Fruit fly (Drosophila melanogaster) whole organism, embryonic: ENCODE results near the gene kis.

Source experiments
- CG10366 ChIP-seq: fragments of 200-800 bp; sonication (Bioruptor generic); IDR thresholded peaks from 2 replicates; pipeline ENCODE4 v1.3.6; 2022; ENCODE audit warnings: missing biosample characterization, missing genetic modification characterization
- CG10654 ChIP-seq: fragments of 200-800 bp; sonication (Bioruptor generic); optimal IDR thresholded peaks from 2 replicates; lab custom pipeline; 2016; ENCODE audit warnings: missing biosample characterization, missing genetic modification characterization
- CG11695 ChIP-seq: fragments of 200-800 bp; sonication (Bioruptor generic); IDR thresholded peaks from 3 replicates; pipeline ENCODE4 v1.3.6; 2022; ENCODE audit warnings: missing biosample characterization, missing genetic modification characterization
- CG12155 ChIP-seq: fragments of 200-800 bp; sonication (Bioruptor generic); optimal IDR thresholded peaks from 3 replicates; lab custom pipeline; 2016; ENCODE audit warnings: missing biosample characterization, missing genetic modification characterization
- CG15601 ChIP-seq: fragments of 200-800 bp; sonication (Bioruptor generic); optimal IDR thresholded peaks from 3 replicates; lab custom pipeline; 2019; ENCODE audit warnings: missing biosample characterization, mild to moderate bottlenecking, missing genetic modification characterization, moderate library complexity
- CG2199 ChIP-seq: fragments of 200-800 bp; sonication (Bioruptor generic); IDR thresholded peaks from 3 replicates; pipeline ENCODE4 v1.3.6; 2022; ENCODE audit warnings: missing biosample characterization, missing genetic modification characterization
- CG42726 ChIP-seq: fragments of 200-800 bp; sonication (Bioruptor generic); IDR thresholded peaks from 2 replicates; pipeline ENCODE4 v1.3.6; 2022; ENCODE audit warnings: missing biosample characterization, missing genetic modification characterization; ENCODE audit not compliant: partially characterized antibody
- CG4360 ChIP-seq: fragments of 200-800 bp; sonication (Bioruptor generic); IDR thresholded peaks from 2 replicates; pipeline ENCODE4 v1.3.6; 2022; ENCODE audit warnings: missing biosample characterization, missing genetic modification characterization
- CG6765 ChIP-seq: fragments of 200-800 bp; sonication (Bioruptor generic); optimal IDR thresholded peaks from 3 replicates; lab custom pipeline; 2017; ENCODE audit warnings: missing biosample characterization, mild to moderate bottlenecking, missing genetic modification characterization
- ERR ChIP-seq: fragments of 200-800 bp; sonication (Bioruptor generic); optimal IDR thresholded peaks from 2 replicates; lab custom pipeline; 2016; ENCODE audit warnings: missing biosample characterization, missing genetic modification characterization
- Eip74EF ChIP-seq, 2 experiments: fragments of 200-800 bp in 1 of 2; fragments of >200 bp in 1 of 2; sonication (Bioruptor generic) in 1 of 2; optimal IDR thresholded peaks; 2 replicates each; lab custom pipeline; 2017 to 2019; ENCODE audit warnings: missing biosample characterization in 2 of 2, missing genetic modification characterization in 2 of 2, mild to moderate bottlenecking in 1 of 2, moderate library complexity in 1 of 2
- Hsf ChIP-seq: fragments of 200-800 bp; sonication (Bioruptor generic); optimal IDR thresholded peaks from 3 replicates; lab custom pipeline; 2016; ENCODE audit warnings: missing biosample characterization, missing genetic modification characterization
- Xrp1 ChIP-seq: fragments of 200-800 bp; sonication (Bioruptor generic); IDR thresholded peaks from 2 replicates; pipeline ENCODE4 v1.3.6; 2022; ENCODE audit warnings: missing biosample characterization, missing genetic modification characterization
- abd-A ChIP-seq: fragments of 200-800 bp; sonication (Bioruptor generic); optimal IDR thresholded peaks from 3 replicates; lab custom pipeline; 2019; ENCODE audit warnings: missing biosample characterization, mild to moderate bottlenecking, missing genetic modification characterization, moderate library complexity
- ato ChIP-seq: fragments of 200-800 bp; sonication (Bioruptor generic); IDR thresholded peaks from 2 replicates; pipeline ENCODE4 v1.3.6; 2022; ENCODE audit warnings: missing biosample characterization, missing genetic modification characterization; ENCODE audit not compliant: partially characterized antibody
- crol ChIP-seq: fragments of 200-800 bp; sonication (Bioruptor generic); IDR thresholded peaks from 2 replicates; pipeline ENCODE4 v1.3.6; 2022; ENCODE audit warnings: missing biosample characterization, missing genetic modification characterization
- emc ChIP-seq: fragments of 200-800 bp; sonication (Bioruptor generic); optimal IDR thresholded peaks from 2 replicates; lab custom pipeline; 2016; ENCODE audit warnings: missing biosample characterization, missing genetic modification characterization
- en ChIP-seq: fragments of 200-800 bp; sonication (Bioruptor generic); optimal IDR thresholded peaks from 2 replicates; lab custom pipeline; 2016; ENCODE audit warnings: missing biosample characterization, missing genetic modification characterization
- gcm2 ChIP-seq: fragments of 200-800 bp; sonication (Bioruptor generic); optimal IDR thresholded peaks from 2 replicates; lab custom pipeline; 2016; ENCODE audit warnings: missing biosample characterization, missing genetic modification characterization
- gsb ChIP-seq: fragments of 200-800 bp; sonication (Bioruptor generic); IDR thresholded peaks from 2 replicates; pipeline ENCODE4 v1.3.6; 2022; ENCODE audit warnings: missing biosample characterization, missing genetic modification characterization
- ken ChIP-seq: fragments of 200-800 bp; sonication (Bioruptor generic); IDR thresholded peaks from 3 replicates; pipeline ENCODE4 v1.3.6; 2022; ENCODE audit warnings: missing biosample characterization, missing genetic modification characterization
- lbe ChIP-seq: fragments of 200-800 bp; sonication (Bioruptor generic); optimal IDR thresholded peaks from 2 replicates; lab custom pipeline; 2016; ENCODE audit warnings: missing biosample characterization, mild to moderate bottlenecking, missing genetic modification characterization
- mirr ChIP-seq: fragments of 200-800 bp; sonication (Bioruptor generic); optimal IDR thresholded peaks from 3 replicates; lab custom pipeline; 2018; ENCODE audit warnings: missing biosample characterization, mild to moderate bottlenecking, missing genetic modification characterization
- mld ChIP-seq: fragments of 200-800 bp; sonication (Bioruptor generic); IDR thresholded peaks from 3 replicates; pipeline ENCODE4 v1.3.6; 2022; ENCODE audit warnings: missing biosample characterization, missing genetic modification characterization; ENCODE audit not compliant: partially characterized antibody
- nerfin-2 ChIP-seq: fragments of 200-800 bp; sonication (Bioruptor generic); IDR thresholded peaks from 2 replicates; pipeline ENCODE4 v1.3.6; 2022; ENCODE audit warnings: missing biosample characterization, missing genetic modification characterization; ENCODE audit not compliant: partially characterized antibody
- nom ChIP-seq: fragments of 200-800 bp; sonication (Bioruptor generic); optimal IDR thresholded peaks from 2 replicates; lab custom pipeline; 2017; ENCODE audit warnings: missing biosample characterization, missing genetic modification characterization, mild to moderate bottlenecking, moderate library complexity, missing genetic modification reagents
- oc ChIP-seq: fragments of 200-800 bp; sonication (Bioruptor generic); optimal IDR thresholded peaks from 2 replicates; lab custom pipeline; 2018; ENCODE audit warnings: missing biosample characterization, mild to moderate bottlenecking, missing genetic modification characterization, moderate library complexity
- psq ChIP-seq: fragments of 200-800 bp; sonication (Bioruptor generic); optimal IDR thresholded peaks from 2 replicates; lab custom pipeline; 2017; ENCODE audit warnings: missing biosample characterization, missing genetic modification characterization
- repo ChIP-seq: fragments of 200-800 bp; sonication (Bioruptor generic); optimal IDR thresholded peaks from 2 replicates; lab custom pipeline; 2016; ENCODE audit warnings: missing biosample characterization, missing genetic modification characterization
- salm ChIP-seq: fragments of 200-800 bp; sonication (Bioruptor generic); optimal IDR thresholded peaks from 2 replicates; lab custom pipeline; 2018; ENCODE audit warnings: missing biosample characterization, mild to moderate bottlenecking, missing genetic modification characterization
- sens ChIP-seq: fragments of 200-800 bp; sonication (Bioruptor generic); peaks from one replicate; lab custom pipeline; 2016; ENCODE audit warnings: missing biosample characterization, missing genetic modification characterization
- seq ChIP-seq: fragments of 200-800 bp; sonication (Bioruptor generic); IDR thresholded peaks from 2 replicates; pipeline ENCODE4 v1.3.6; 2022; ENCODE audit warnings: missing biosample characterization, missing genetic modification characterization
- slbo ChIP-seq: fragments of 200-800 bp; sonication (Bioruptor generic); IDR thresholded peaks from 2 replicates; pipeline ENCODE4 v1.3.6; 2022; ENCODE audit warnings: missing biosample characterization, missing genetic modification characterization
- sug ChIP-seq: fragments of 200-800 bp; optimal IDR thresholded peaks from 2 replicates; lab custom pipeline; 2019; ENCODE audit warnings: missing biosample characterization, mild to moderate bottlenecking, missing genetic modification characterization, moderate library complexity
- tll ChIP-seq, 2 experiments: fragments of 200-800 bp in 1 of 2; fragments of >200 bp in 1 of 2; sonication (Bioruptor generic) in 1 of 2; optimal IDR thresholded peaks; 2 replicates each; lab custom pipeline; 2017 to 2019; ENCODE audit warnings: missing biosample characterization in 2 of 2, missing genetic modification characterization in 2 of 2, mild to moderate bottlenecking in 1 of 2, moderate library complexity in 1 of 2
- ttk ChIP-seq: fragments of 200-800 bp; sonication (Bioruptor generic); IDR thresholded peaks from 2 replicates; pipeline ENCODE4 v2.1.2; 2022; ENCODE audit warnings: missing biosample characterization, missing genetic modification characterization
- yki ChIP-seq: fragments of >200 bp; optimal IDR thresholded peaks from 3 replicates; lab custom pipeline; 2018

The kis gene

dm6 chr2L:221939-222489, 28.6 kb downstream of the kis start (continued):
- TF ChIP-seq mirr, result peak; percentile 9
- peak; percentile 59 for TF ChIP-seq Xrp1 (GFP tag; lab: Robert Waterston, UW)
- peak; percentile 60 for TF ChIP-seq seq (GFP tag; lab: Robert Waterston, UW)
- TF ChIP-seq ken (GFP tag; lab: Robert Waterston, UW), result peak; percentile 55; the same call in 1 of the 3 replicates
- TF ChIP-seq salm (tag; lab: Kevin White, UChicago), result peak; percentile 33
- TF ChIP-seq slbo, result 0 out of 2 replicates have a peak, but pooled peaks have one; percentile 29
- peak; percentile 46 for TF ChIP-seq nom (GFP tag; lab: Kevin White, UChicago)
- TF ChIP-seq repo (GFP tag; lab: Kevin White, UChicago), result peak; percentile 43
- no peak for TF ChIP-seq CG42726 (GFP tag; lab: Robert Waterston, UW)
- peak; percentile 1 for TF ChIP-seq en (GFP tag; lab: Kevin White, UChicago)
- peak; percentile 29; the same call in 1 of the 2 replicates for TF ChIP-seq CG4360 (GFP tag; lab: Robert Waterston, UW)
- peak; percentile 43 for TF ChIP-seq psq (GFP tag; lab: Kevin White, UChicago)
- no peak for TF ChIP-seq ttk (GFP tag; lab: Robert Waterston, UW)
- TF ChIP-seq mld (GFP tag; lab: Robert Waterston, UW), result no peak
- peak; percentile 88 for TF ChIP-seq yki (lab: Kevin White, UChicago)
- TF ChIP-seq crol (GFP tag; lab: Robert Waterston, UW), result peak; percentile 92
- peak; percentile 93 for TF ChIP-seq abd-A
- peak in 1 of 2 experiments; percentile 93 for TF ChIP-seq tll (GFP tag; optimal IDR thresholded peaks at IDR 0.05; lab: Kevin White, UChicago)
- peak; percentile 72 for TF ChIP-seq sens (GFP tag; lab: Kevin White, UChicago)
- TF ChIP-seq emc (GFP tag; lab: Kevin White, UChicago), result no peak
- TF ChIP-seq gcm2, result no peak
- TF ChIP-seq CG6765 (GFP tag; lab: Kevin White, UChicago), result peak; percentile 10
- no peak for TF ChIP-seq CG10366 (GFP tag; lab: Robert Waterston, UW)
- 0 out of 3 replicates have a peak, but pooled peaks have one; percentile 34 for TF ChIP-seq CG11695 (GFP tag; lab: Robert Waterston, UW)
- TF ChIP-seq Eip74EF (GFP tag; optimal IDR thresholded peaks at IDR 0.05; lab: Kevin White, UChicago), result peak in 1 of 2 experiments; percentile 56
- TF ChIP-seq sug (tag; lab: Kevin White, UChicago), result peak; percentile 22
- peak; percentile 40 for TF ChIP-seq lbe (GFP tag; lab: Kevin White, UChicago)
- peak; percentile 18 for TF ChIP-seq CG15601 (tag; lab: Kevin White, UChicago)
- TF ChIP-seq gsb (GFP tag; lab: Robert Waterston, UW), result 0 out of 2 replicates have a peak, but pooled peaks have one; percentile 11

DNA sequence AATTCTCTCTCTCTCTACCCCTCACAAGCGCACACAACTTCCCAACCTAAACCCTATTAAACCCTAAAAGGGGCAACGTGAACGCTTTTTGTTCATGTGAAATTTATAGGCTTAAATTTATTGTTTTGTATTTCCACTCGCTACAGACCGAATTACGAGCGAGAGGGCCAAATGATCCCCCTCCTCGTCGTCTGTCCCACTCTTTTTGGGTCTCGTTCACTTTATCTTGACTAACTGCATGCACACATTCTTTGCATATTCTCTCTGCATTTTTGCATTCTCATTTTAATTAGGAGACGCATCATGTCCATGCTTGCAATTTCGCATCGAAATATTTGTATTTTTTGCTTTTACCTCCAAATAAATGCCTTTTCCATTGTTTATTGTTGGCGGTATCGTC, 29.5 kb downstream of the kis start:
- TF ChIP-seq oc (tag; lab: Kevin White, UChicago) (peak; percentile 7), CG12155 (GFP tag; lab: Kevin White, UChicago) (peak; percentile 74), CG2199 (GFP tag; lab: Robert Waterston, UW) (0 out of 3 replicates have a peak, but pooled peaks have one; percentile 11), nerfin-2 (peak; percentile 40; the same call in 1 of the 2 replicates), CG10654 (GFP tag; lab: Kevin White, UChicago) (no peak), crol (GFP tag; lab: Robert Waterston, UW) (peak; percentile 52; the same call in 1 of the 2 replicates), ERR (GFP tag; lab: Kevin White, UChicago) (no peak), ato (GFP tag; lab: Robert Waterston, UW) (0 out of 2 replicates have a peak, but pooled peaks have one; percentile 20), Hsf (GFP tag; lab: Kevin White, UChicago) (no peak)
